ENCODE assay signal across 1 fruit fly cellular context in genomic region chrX:6301052-6301451, dm6.
TF ChIP-seq lines count a peak whose summit lies in the region.

Gene CG12219 (minus strand): TSS chrX:6301285.

TF ChIP-seq in whole organism, embryonic, 481 proteins besides CTCF, POLR2A, EP300 and RAD21 (continued from another document):
- TF ChIP-seq dysf (GFP tag; IDR thresholded peaks at IDR 0.05; lab: Robert Waterston, UW) (no peak), CG12155 (GFP tag; optimal IDR thresholded peaks at IDR 0.05; lab: Kevin White, UChicago) (no peak), HmgZ (tag; optimal IDR thresholded peaks at IDR 0.05; lab: Kevin White, UChicago) (peak; percentile 20), Myb (GFP tag; optimal IDR thresholded peaks at IDR 0.05; lab: Kevin White, UChicago) (peak; percentile 91), Doc3 (GFP tag; IDR thresholded peaks at IDR 0.05; lab: Robert Waterston, UW; ENCODE audit: partially characterized antibody) (0 out of 3 replicates have a peak, but pooled peaks have one; percentile 41), ranshi (GFP tag; IDR thresholded peaks at IDR 0.05; lab: Robert Waterston, UW) (no peak), Hey (tag; optimal IDR thresholded peaks at IDR 0.05; lab: Kevin White, UChicago) (no peak), slp2 (GFP tag; optimal IDR thresholded peaks at IDR 0.05; lab: Kevin White, UChicago) (no peak), CG13624 (GFP tag; optimal IDR thresholded peaks at IDR 0.05; lab: Kevin White, UChicago) (no peak), CG17912 (GFP tag; optimal IDR thresholded peaks at IDR 0.05; lab: Kevin White, UChicago) (no peak)
